Worm (Caenorhabditis elegans) whole organism, L3 larva: ENCODE data around the gene srh-62.

ENCODE experiments used
- R02D3.7 ChIP-seq: fragments of 150-350 bp; optimal IDR thresholded peaks from 2 replicates; lab custom pipeline; 2014; ENCODE audit warnings: missing biosample characterization, missing genetic modification characterization
- ZK546.5 ChIP-seq: sonication (generic microtip); optimal IDR thresholded peaks from 2 replicates; lab custom pipeline; 2017; ENCODE audit warnings: missing biosample characterization, missing genetic modification characterization
- ama-1 ChIP-seq: fragments of 150-350 bp; optimal IDR thresholded peaks from 2 replicates; lab custom pipeline; 2018
- ceh-16 ChIP-seq: sonication (generic microtip); optimal IDR thresholded peaks from 2 replicates; lab custom pipeline; 2017; ENCODE audit warnings: missing biosample characterization, missing genetic modification characterization
- ceh-82 ChIP-seq: fragments of 150-350 bp; optimal IDR thresholded peaks from 2 replicates; lab custom pipeline; 2014; ENCODE audit warnings: missing biosample characterization, missing genetic modification characterization
- daf-12 ChIP-seq: fragments of 150-350 bp; optimal IDR thresholded peaks from 2 replicates; lab custom pipeline; 2014; ENCODE audit warnings: missing biosample characterization, missing genetic modification reagents, missing genetic modification characterization
- egl-27 ChIP-seq: sonication (generic microtip); optimal IDR thresholded peaks from 4 replicates; lab custom pipeline; 2017; ENCODE audit warnings: missing biosample characterization, missing genetic modification reagents, missing genetic modification characterization
- egl-5 ChIP-seq: fragments of 150-350 bp; optimal IDR thresholded peaks from 2 replicates; lab custom pipeline; 2017; ENCODE audit warnings: missing biosample characterization, missing genetic modification reagents, missing genetic modification characterization, inconsistent platforms
- elt-1 ChIP-seq: fragments of 150-350 bp; optimal IDR thresholded peaks from 2 replicates; lab custom pipeline; 2014; ENCODE audit warnings: missing biosample characterization, missing genetic modification characterization
- elt-2 ChIP-seq: sonication (generic microtip); optimal IDR thresholded peaks from 2 replicates; lab custom pipeline; 2016; ENCODE audit warnings: missing genetic modification reagents, mild to moderate bottlenecking, missing genetic modification characterization, missing compliant biosample characterization
- elt-3 ChIP-seq, 3 experiments: fragments of 150-350 bp in 1 of 3; sonication (generic microtip) in 2 of 3; optimal IDR thresholded peaks; 2 replicates in 2 of 3; 4 replicates in 1 of 3; lab custom pipeline; 2014 to 2017; ENCODE audit warnings: missing biosample characterization in 3 of 3, missing genetic modification characterization in 3 of 3
- fkh-10 ChIP-seq: sonication (generic microtip); optimal IDR thresholded peaks from 2 replicates; lab custom pipeline; 2017; ENCODE audit warnings: missing biosample characterization, missing genetic modification reagents, missing genetic modification characterization
- fos-1 ChIP-seq: fragments of 150-350 bp; optimal IDR thresholded peaks from 2 replicates; lab custom pipeline; 2014; ENCODE audit warnings: missing biosample characterization, missing genetic modification characterization
- jun-1 ChIP-seq: fragments of 150-350 bp; optimal IDR thresholded peaks from 2 replicates; lab custom pipeline; 2014; ENCODE audit warnings: missing biosample characterization, missing genetic modification reagents, missing genetic modification characterization
- lin-39 ChIP-seq: fragments of 150-350 bp; optimal IDR thresholded peaks from 2 replicates; lab custom pipeline; 2018; ENCODE audit warnings: missing biosample characterization, missing genetic modification reagents, missing genetic modification characterization
- lsy-12 ChIP-seq: sonication (generic microtip); optimal IDR thresholded peaks from 2 replicates; lab custom pipeline; 2016; ENCODE audit warnings: mild to moderate bottlenecking, missing genetic modification characterization, missing compliant biosample characterization
- mdl-1 ChIP-seq: fragments of 150-350 bp; optimal IDR thresholded peaks from 2 replicates; lab custom pipeline; 2014; ENCODE audit warnings: missing biosample characterization, missing genetic modification characterization
- mml-1 ChIP-seq: fragments of 150-350 bp; sonication (generic microtip); optimal IDR thresholded peaks from 3 replicates; lab custom pipeline; 2014; ENCODE audit warnings: missing biosample characterization, missing genetic modification characterization
- nfya-1 ChIP-seq: sonication (generic microtip); optimal IDR thresholded peaks from 2 replicates; lab custom pipeline; 2017; ENCODE audit warnings: missing genetic modification characterization, mild to moderate bottlenecking, missing compliant biosample characterization, antibody characterized with exemption, moderate library complexity; ENCODE audit not compliant: insufficient read depth
- nhr-12 ChIP-seq: fragments of 150-350 bp; optimal IDR thresholded peaks from 2 replicates; lab custom pipeline; 2014; ENCODE audit warnings: missing biosample characterization, missing genetic modification characterization
- nhr-23 ChIP-seq: fragments of 150-350 bp; optimal IDR thresholded peaks from 2 replicates; lab custom pipeline; 2014; ENCODE audit warnings: missing biosample characterization, missing genetic modification reagents, missing genetic modification characterization
- nhr-237 ChIP-seq: fragments of 150-350 bp; optimal IDR thresholded peaks from 2 replicates; lab custom pipeline; 2014; ENCODE audit warnings: missing biosample characterization, missing genetic modification characterization
- nhr-28 ChIP-seq: fragments of 150-350 bp; optimal IDR thresholded peaks from 2 replicates; lab custom pipeline; 2014; ENCODE audit warnings: missing biosample characterization, missing genetic modification characterization
- nhr-43 ChIP-seq: sonication (generic microtip); optimal IDR thresholded peaks from 2 replicates; lab custom pipeline; 2016; ENCODE audit warnings: mild to moderate bottlenecking, missing genetic modification characterization, missing compliant biosample characterization; ENCODE audit not compliant: poor library complexity, severe bottlenecking
- nhr-76 ChIP-seq: fragments of 150-350 bp; sonication (generic microtip); optimal IDR thresholded peaks from 5 replicates; lab custom pipeline; 2014; ENCODE audit warnings: missing biosample characterization, missing genetic modification characterization
- nhr-77 ChIP-seq: fragments of 150-350 bp; optimal IDR thresholded peaks from 2 replicates; lab custom pipeline; 2014; ENCODE audit warnings: missing biosample characterization, missing genetic modification characterization
- pha-4 ChIP-seq: fragments of 150-350 bp; optimal IDR thresholded peaks from 2 replicates; lab custom pipeline; 2014; ENCODE audit warnings: missing biosample characterization, missing genetic modification reagents, missing genetic modification characterization
- sea-2 ChIP-seq: fragments of 150-350 bp; sonication (generic microtip); optimal IDR thresholded peaks from 4 replicates; lab custom pipeline; 2014; ENCODE audit warnings: missing biosample characterization, missing genetic modification reagents, missing genetic modification characterization
- skn-1 ChIP-seq: fragments of 150-350 bp; optimal IDR thresholded peaks from 2 replicates; lab custom pipeline; 2014; ENCODE audit warnings: missing biosample characterization, missing genetic modification characterization
- snpc-4 ChIP-seq: fragments of 150-350 bp; optimal IDR thresholded peaks from 2 replicates; lab custom pipeline; 2014; ENCODE audit warnings: missing biosample characterization, missing genetic modification characterization
- unc-39 ChIP-seq: sonication (generic microtip); optimal IDR thresholded peaks from 4 replicates; lab custom pipeline; 2017; ENCODE audit warnings: missing biosample characterization, missing genetic modification characterization
- ztf-11 ChIP-seq: fragments of 150-350 bp; optimal IDR thresholded peaks from 2 replicates; lab custom pipeline; 2014; ENCODE audit warnings: missing biosample characterization, missing genetic modification characterization
- ztf-4 ChIP-seq: fragments of 150-350 bp; optimal IDR thresholded peaks from 2 replicates; lab custom pipeline; 2014; ENCODE audit warnings: missing biosample characterization, missing genetic modification characterization

The srh-62 gene

ce11 chrV:364650-365049 lies 38.3 kb downstream of the srh-62 start, which contains the start of gene mltn-6:
Gene mltn-6 (plus strand): TSS chrV:364950.
- TF ChIP-seq nhr-237 (tag; lab: Kevin White, UChicago) (no peak), ceh-82 (no peak), fos-1 (tag; lab: Kevin White, UChicago) (no peak), ZK546.5 (tag; lab: Kevin White, UChicago) (no peak), elt-1 (no peak), egl-5 (tag; lab: Kevin White, UChicago) (no peak), sea-2 (no peak), lin-39 (tag; lab: Kevin White, UChicago) (no peak), fkh-10 (GFP tag; lab: Kevin White, UChicago) (no peak)

DNA sequence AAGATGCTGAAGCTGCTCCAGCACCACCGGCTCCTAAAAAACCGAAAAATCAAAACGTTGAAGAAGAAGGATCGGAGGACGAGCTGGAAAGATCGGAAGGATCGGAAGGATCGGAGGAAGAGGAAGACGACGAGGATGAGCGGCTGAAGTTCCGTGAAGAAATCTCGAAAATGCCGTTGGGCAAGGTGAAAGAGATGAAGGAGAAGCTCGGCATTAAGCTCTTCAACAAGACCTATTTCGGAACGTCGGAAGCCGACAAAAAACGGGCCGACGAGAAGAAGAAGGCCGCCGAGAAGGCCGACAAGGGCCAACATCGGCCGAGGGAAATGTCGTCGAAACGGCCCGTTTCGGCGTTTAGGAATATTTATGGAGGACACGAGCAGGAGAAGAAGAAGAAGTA lies 41.6 kb downstream of the srh-62 start:
- TF ChIP-seq egl-27 = no peak
- no peak for TF ChIP-seq snpc-4
- TF ChIP-seq sea-2 = no peak
- TF ChIP-seq lsy-12 (tag; lab: Kevin White, UChicago) = no peak
- no peak for TF ChIP-seq elt-1
- TF ChIP-seq pha-4 (tag; lab: Kevin White, UChicago) = no peak
- TF ChIP-seq elt-2 (tag; lab: Kevin White, UChicago) = no peak
- no peak for TF ChIP-seq lin-39 (tag; lab: Kevin White, UChicago)
- no peak for TF ChIP-seq jun-1
- TF ChIP-seq skn-1 (tag; lab: Kevin White, UChicago) = no peak
- TF ChIP-seq ama-1 (lab: Kevin White, UChicago) = no peak
- TF ChIP-seq mml-1 (tag; lab: Kevin White, UChicago) = no peak
- TF ChIP-seq fkh-10 (GFP tag; lab: Kevin White, UChicago) = no peak
- no peak for TF ChIP-seq ceh-16

- TF ChIP-seq nhr-76 (tag; lab: Kevin White, UChicago) (no peak), R02D3.7 (tag; lab: Kevin White, UChicago) (no peak), ztf-11 (tag; lab: Kevin White, UChicago) (no peak), lsy-12 (tag; lab: Kevin White, UChicago) (no peak), unc-39 (no peak), nhr-23 (tag; lab: Kevin White, UChicago) (no peak), egl-27 (no peak), fos-1 (tag; lab: Kevin White, UChicago) (no peak), skn-1 (tag; lab: Kevin White, UChicago) (no peak), snpc-4 (no peak), nhr-28 (tag; lab: Kevin White, UChicago) (no peak), nhr-77 (no peak), nhr-43 (tag; lab: Kevin White, UChicago) (no peak), elt-3 (tag; optimal IDR thresholded peaks at IDR 0.05; lab: Kevin White, UChicago) (no peak)
Observed at ce11 chrV:360068-360467, 42.9 kb downstream of the srh-62 start.

ce11 chrV:359466-359865 lies 43.5 kb downstream of the srh-62 start, which contains the start of gene T22H9.1:
Gene T22H9.1 (plus strand): TSS chrV:359766.
- TF ChIP-seq ceh-16 = no peak
- TF ChIP-seq ama-1 (lab: Kevin White, UChicago) = peak; percentile 1

DNA sequence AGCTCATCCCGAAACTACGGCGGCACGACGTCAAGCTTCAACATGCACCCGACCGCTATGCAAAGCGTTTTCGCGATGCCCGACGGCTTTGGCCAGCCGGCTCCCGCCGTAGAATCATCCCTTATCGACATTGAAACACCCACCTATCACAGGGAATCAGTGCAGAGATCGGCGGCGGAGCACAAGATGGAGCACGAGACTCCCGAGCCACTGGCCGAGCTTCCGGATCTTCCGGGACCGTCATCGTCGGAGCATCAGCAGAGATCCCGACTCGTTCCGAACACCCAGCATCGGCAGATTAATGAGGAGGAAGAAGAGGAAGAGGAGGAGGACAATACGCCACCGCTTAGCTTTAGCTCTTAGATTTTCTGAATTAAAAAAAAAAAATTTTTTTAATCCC lies 44.5 kb downstream of the srh-62 start:
- no peak for TF ChIP-seq nhr-76 (tag; lab: Kevin White, UChicago)
- TF ChIP-seq skn-1 (tag; lab: Kevin White, UChicago) = no peak
- TF ChIP-seq elt-2 (tag; lab: Kevin White, UChicago) = no peak
- TF ChIP-seq nhr-12 (tag; lab: Kevin White, UChicago) = no peak
- TF ChIP-seq nfya-1 (tag; lab: Kevin White, UChicago) = no peak
- TF ChIP-seq mdl-1 (tag; lab: Kevin White, UChicago) = no peak
- no peak for TF ChIP-seq R02D3.7 (tag; lab: Kevin White, UChicago)
- no peak for TF ChIP-seq ceh-82

ce11 chrV:356959-357702 lies 45.8 kb downstream of the srh-62 start:
- TF ChIP-seq mdl-1 (tag; lab: Kevin White, UChicago) = no peak
- no peak for TF ChIP-seq daf-12
- TF ChIP-seq nfya-1 (tag; lab: Kevin White, UChicago) = peak; percentile 93
- no peak for TF ChIP-seq lin-39 (tag; lab: Kevin White, UChicago)
- TF ChIP-seq ztf-4 (tag; lab: Kevin White, UChicago) = no peak
- TF ChIP-seq nhr-237 (tag; lab: Kevin White, UChicago) = no peak
- no peak for TF ChIP-seq nhr-43 (tag; lab: Kevin White, UChicago)
